Worm (Caenorhabditis elegans) whole organism, dauer: ENCODE measurements around the gene F26D2.16.

ENCODE experiments used
- unc-62 ChIP-seq: sonication (generic microtip); optimal IDR thresholded peaks from 2 replicates; lab custom pipeline; 2017; ENCODE audit warnings: missing biosample characterization, missing genetic modification reagents, missing genetic modification characterization

The F26D2.16 gene

ce11 chrV:16419769-16420168 is at the start of gene F26D2.16:
TSS of gene F26D2.16 (minus strand) at chrV:16419869.
- TF ChIP-seq unc-62 (GFP tag; lab: Kevin White, UChicago) = no peak

DNA sequence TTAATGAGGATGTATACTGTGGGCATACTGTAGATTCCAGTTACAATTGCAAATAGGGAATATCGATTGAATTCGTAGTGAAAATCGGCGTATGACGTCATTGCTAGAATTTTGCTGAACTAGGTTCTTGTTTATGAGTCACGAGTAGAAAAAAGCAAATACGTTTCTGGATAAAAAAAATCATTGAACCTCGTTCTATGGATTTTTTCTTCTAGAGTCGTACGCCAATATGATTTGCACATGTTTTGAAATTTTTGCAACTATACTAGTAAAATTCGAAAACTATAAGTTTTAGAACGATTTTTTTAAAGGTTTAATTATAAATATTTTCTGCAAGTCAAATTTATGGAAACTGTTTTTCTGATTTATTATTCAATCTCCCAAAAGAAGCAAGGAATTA is 48.2 kb upstream of the F26D2.16 start, which contains the start of gene sru-44:
Gene sru-44, minus strand, starts transcription at position 101 of the 400 bp plus-strand sequence.
- no peak for TF ChIP-seq unc-62 (GFP tag; lab: Kevin White, UChicago)

DNA sequence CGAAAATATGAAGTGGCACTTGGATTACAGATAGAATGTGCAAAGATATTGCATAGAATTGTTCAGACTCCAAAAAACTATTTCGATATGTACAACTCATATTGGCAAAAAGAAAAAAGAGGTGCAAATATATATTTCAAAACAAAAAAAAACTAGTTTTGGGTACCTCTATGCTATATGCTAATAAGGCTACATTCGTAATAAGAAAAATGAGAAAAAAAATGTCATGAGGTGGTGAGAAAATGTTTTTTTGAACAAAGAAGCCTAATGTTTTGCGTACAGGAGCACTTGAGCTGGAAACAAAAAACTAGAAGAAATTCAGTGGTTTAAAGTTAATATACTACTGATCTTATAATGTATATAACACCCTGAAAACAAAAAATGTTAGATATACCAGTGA is 41.2 kb upstream of the F26D2.16 start, which contains the start of gene srh-142:
Gene srh-142, minus strand, starts transcription at position 101 of the 400 bp plus-strand sequence.
- TF ChIP-seq unc-62 (GFP tag; lab: Kevin White, UChicago) = no peak

ce11 chrV:16459377-16459776 is 39.7 kb upstream of the F26D2.16 start:
- no peak for TF ChIP-seq unc-62 (GFP tag; lab: Kevin White, UChicago)

DNA sequence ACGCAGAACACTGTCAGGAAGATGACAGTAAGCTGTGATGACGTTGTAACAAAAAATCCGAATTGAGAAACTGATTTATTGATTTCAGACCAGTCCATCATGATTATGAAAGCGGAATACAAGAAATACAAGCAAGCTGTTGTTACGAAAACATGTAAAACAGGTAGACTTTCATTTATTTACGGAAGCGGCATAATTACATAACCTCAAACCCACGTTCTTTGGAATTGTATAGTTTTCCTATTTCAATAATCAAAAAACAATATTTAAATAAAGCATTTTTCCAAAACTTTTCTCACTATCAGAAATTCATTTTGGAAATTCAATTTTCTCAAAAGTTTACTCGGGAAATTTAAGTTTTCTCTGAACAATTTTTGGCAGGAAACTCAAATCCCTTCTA is 39.0 kb upstream of the F26D2.16 start, which contains the start of gene str-15:
Gene str-15, minus strand, starts transcription at position 101 of the 400 bp plus-strand sequence.
- no peak for TF ChIP-seq unc-62 (GFP tag; lab: Kevin White, UChicago)

- TF ChIP-seq unc-62 (GFP tag; lab: Kevin White, UChicago) = no peak
Measured at ce11 chrV:16455065-16455464, 35.4 kb upstream of the F26D2.16 start, which contains the start of gene str-14. TSS of gene str-14 (minus strand) at chrV:16455165.

DNA sequence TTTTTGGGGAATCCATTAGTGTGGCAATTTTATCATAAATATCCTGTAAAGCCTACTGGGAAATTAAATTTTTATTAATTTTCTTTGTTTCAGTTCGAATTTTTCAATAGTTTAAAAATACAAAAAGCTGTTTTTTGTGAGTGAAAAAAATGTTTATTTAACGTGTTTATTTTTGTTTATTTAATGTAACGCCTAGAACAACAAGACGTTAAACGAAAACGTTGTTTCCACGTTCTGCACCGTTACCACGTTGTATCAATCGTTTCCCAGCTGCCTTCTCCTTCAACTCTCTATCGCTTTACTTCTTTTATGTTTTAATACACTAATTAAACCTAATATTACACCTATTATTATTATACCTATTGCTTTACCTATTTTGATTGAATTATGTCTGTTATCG is 28.1 kb upstream of the F26D2.16 start, which contains the start of gene T08G3.13:
Gene T08G3.13, plus strand, starts transcription at position 301 of the 400 bp plus-strand sequence.
- no peak for TF ChIP-seq unc-62 (GFP tag; lab: Kevin White, UChicago)

ce11 chrV:16446191-16446590 is 26.5 kb upstream of the F26D2.16 start:
- TF ChIP-seq unc-62 (GFP tag; lab: Kevin White, UChicago) = no peak

DNA sequence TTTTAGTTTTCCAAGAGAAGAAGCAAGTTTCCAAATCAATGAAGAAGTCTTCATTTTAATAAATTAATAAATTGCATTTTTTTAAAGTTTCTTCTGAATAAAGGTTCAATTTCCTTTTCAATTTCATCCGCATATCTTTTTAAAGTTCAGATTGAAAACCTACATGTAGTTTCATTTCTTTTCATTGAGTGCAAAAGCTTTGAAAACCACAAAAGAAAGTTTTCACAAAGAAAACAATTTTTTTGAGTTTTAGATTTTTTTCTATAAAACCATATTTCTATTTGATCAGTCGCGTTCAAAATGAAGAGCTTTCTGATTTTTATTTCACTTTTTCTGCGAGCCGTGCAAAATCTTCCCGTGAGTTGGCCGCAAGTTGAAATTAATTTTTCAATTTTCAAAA is 26.0 kb upstream of the F26D2.16 start, which contains the start of gene T08G3.6:
Gene T08G3.6, plus strand, starts transcription at position 301 of the 400 bp plus-strand sequence.
- no peak for TF ChIP-seq unc-62 (GFP tag; lab: Kevin White, UChicago)

DNA sequence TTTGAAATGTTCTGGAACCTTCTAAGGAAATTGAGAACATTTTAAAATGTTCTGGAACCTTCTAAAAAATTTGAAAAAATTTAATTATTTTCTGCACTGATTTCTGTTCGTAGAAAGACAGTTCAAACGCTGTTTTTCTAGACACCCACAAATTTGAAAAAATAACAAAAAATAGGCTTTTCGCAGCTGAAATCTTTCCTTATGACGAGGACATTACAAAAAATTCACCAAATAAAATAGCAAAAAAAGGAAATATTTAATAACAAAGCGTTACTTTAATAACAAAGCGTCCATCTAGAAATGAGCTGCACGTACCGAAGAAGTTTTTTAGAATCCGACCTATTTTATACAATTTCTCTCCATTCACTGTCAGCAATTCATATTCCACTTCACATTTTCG is 24.0 kb upstream of the F26D2.16 start, which contains the start of gene srh-141:
Gene srh-141, plus strand, starts transcription at position 301 of the 400 bp plus-strand sequence.
- TF ChIP-seq unc-62 (GFP tag; lab: Kevin White, UChicago) = no peak

ce11 chrV:16437546-16437945 is 17.9 kb upstream of the F26D2.16 start, which contains the start of gene F26D2.15:
TSS of gene F26D2.15 (plus strand) at chrV:16437846.
- TF ChIP-seq unc-62 (GFP tag; lab: Kevin White, UChicago) = no peak

DNA sequence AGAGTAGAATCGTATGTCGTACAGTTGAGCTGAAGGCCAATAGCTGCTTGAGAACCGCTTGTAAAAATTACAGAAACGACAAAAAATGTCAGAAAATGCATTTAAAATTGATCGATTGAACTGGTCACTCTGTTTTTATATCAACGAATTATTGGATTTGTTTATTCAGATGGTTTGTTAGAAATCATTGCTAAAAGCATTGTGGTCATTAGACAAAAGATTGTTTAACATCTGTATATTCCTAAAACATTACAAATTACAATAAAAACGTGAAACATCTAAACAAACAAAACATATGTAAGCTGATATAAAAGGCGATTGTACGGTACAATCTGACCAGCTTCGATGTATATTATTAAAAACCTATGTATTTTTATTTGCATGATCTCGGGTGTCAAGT is 15.8 kb upstream of the F26D2.16 start, which contains the start of the genes F26D2.13 and F26D2.14:
Gene F26D2.13, minus strand, starts transcription at position 101 of the 400 bp plus-strand sequence.
Gene F26D2.14, plus strand, starts transcription at position 346 of the 400 bp plus-strand sequence.
- TF ChIP-seq unc-62 (GFP tag; lab: Kevin White, UChicago) = no peak

- TF ChIP-seq unc-62 (GFP tag; lab: Kevin White, UChicago) = no peak
Measured at ce11 chrV:16433471-16433870, 13.8 kb upstream of the F26D2.16 start, which contains the start of gene clec-234. TSS of gene clec-234 (minus strand) at chrV:16433571.

DNA sequence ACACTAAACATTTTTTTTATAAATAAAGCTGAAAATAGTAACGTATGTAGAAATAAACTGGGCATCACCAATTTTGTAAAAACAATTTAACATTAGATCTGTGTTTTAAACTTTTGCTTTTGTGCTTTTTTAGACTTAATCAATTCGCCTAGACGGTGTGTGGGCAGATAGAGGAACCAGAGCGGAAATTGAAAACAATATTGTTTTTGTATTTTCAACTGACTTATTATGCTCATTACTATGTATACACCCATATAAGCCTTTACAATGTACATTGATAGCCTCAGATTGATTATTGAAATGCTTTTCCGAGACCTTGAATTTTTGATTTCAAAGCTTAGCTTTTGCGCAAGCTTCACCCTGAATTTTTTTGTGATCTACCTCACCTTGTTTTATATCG is 10.3 kb upstream of the F26D2.16 start, which contains the start of gene str-73:
Gene str-73, plus strand, starts transcription at position 301 of the 400 bp plus-strand sequence.
- TF ChIP-seq unc-62 (GFP tag; lab: Kevin White, UChicago) = no peak

ce11 chrV:16429503-16429902 is 9.8 kb upstream of the F26D2.16 start, which contains the start of gene F26D2.10:
TSS of gene F26D2.10 (minus strand) at chrV:16429603.
- TF ChIP-seq unc-62 (GFP tag; lab: Kevin White, UChicago) = no peak

- TF ChIP-seq unc-62 (GFP tag; lab: Kevin White, UChicago) = no peak
Measured at ce11 chrV:16424428-16424827, 4.8 kb upstream of the F26D2.16 start, which contains the start of gene srw-29. TSS of gene srw-29 (minus strand) at chrV:16424528.

ce11 chrV:16420696-16421095 is 1.0 kb upstream of the F26D2.16 start, which contains the start of gene srw-48:
TSS of gene srw-48 (plus strand) at chrV:16420996.
- TF ChIP-seq unc-62 (GFP tag; lab: Kevin White, UChicago) = no peak
